Fruit fly (Drosophila melanogaster) whole organism, pupa: ENCODE data around the gene Pp2B-14D.

ENCODE experiments used
- CG15710 ChIP-seq: fragments of 200-800 bp; sonication (Bioruptor generic); optimal IDR thresholded peaks from 2 replicates; lab custom pipeline; 2018; ENCODE audit warnings: missing biosample characterization, mild to moderate bottlenecking, missing genetic modification characterization, moderate library complexity
- Pif1A ChIP-seq: fragments of 200-800 bp; sonication (Bioruptor generic); optimal IDR thresholded peaks from 3 replicates; lab custom pipeline; 2016; ENCODE audit warnings: missing biosample characterization, missing genetic modification characterization
- Pif1B ChIP-seq: fragments of 200-800 bp; sonication (Bioruptor generic); optimal IDR thresholded peaks from 3 replicates; lab custom pipeline; 2016; ENCODE audit warnings: missing biosample characterization, missing genetic modification characterization

DNA sequence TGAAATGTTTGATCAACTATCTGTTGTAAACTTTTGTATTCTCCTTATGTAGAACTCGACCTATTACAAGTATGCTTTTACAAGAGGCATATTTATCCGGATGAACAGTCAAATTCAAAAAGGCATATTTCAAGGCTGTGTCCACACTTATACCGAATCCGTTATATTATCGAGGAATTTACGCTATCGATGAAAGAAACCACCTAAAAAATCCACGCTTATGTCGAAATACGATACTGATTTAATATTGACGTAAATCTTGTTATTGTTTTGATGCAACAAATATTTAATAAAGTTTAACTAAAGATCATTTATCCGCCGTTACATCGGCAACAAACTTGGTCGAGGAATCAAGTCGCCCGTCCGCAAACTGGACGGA lies 27.8 kb upstream of the Pp2B-14D start, which contains the start of gene CG13014:
- TF ChIP-seq Pif1B (GFP tag; lab: Kevin White, UChicago) = no peak
- TF ChIP-seq CG15710 = no peak
- TF ChIP-seq Pif1A (GFP tag; lab: Kevin White, UChicago) = no peak
